Worm (Caenorhabditis elegans): ENCODE data around the gene magi-1.

magi-1 gene

DNA sequence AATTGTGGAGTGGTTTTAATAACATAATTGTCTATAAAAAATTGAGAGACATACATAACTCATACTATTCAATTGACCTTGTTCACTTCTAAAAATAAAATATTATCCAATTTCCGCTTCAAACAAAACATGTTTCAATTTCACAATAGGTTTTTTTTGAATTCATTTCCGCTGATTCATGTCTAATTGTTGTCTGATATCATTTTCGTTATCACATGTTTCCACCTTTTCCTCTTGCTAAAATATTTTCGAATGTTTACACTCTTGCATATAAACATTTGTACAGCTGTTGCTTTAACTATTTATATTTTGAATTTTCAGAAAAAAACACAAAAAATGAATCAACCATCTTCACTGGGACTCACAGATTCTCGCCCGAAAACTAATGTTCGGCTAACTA is 30.5 kb downstream of the magi-1 start, which contains the start of gene gem-4:
gem-4 (plus strand) TSS at position 301 of the 400 bp plus-strand sequence.
- peak; percentile 36; the same call in 1 of the 2 replicates for TF ChIP-seq cebp-1 (GFP tag; IDR thresholded peaks at IDR 0.05)
- peak; percentile 53 for TF ChIP-seq cebp-1 (tag; optimal IDR thresholded peaks at IDR 0.05)
- TF ChIP-seq mcd-1 (GFP tag; IDR thresholded peaks at IDR 0.05): no peak
- no peak for TF ChIP-seq hmg-1.2 (GFP tag; IDR thresholded peaks at IDR 0.05)
- no peak for TF ChIP-seq mes-4 (tag; optimal IDR thresholded peaks at IDR 0.05)

DNA sequence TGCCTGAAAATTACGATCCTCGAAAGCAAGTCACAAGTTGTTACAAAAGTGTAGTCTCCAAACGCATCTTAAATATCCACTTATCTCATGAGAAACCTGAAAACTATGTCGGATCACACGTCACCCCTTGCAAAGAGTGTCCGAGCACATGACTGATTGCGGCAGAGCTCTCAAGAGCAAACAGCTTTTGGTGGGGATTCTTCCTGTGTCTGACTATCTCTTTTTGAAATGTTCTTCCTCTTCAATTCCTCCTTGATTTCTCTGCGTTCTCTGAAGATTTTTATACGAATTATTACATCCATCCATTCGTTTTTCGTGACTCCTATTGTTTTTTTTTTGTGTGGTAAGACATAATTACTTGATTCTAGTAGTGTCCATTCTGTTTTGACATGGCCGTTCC is 34.0 kb downstream of the magi-1 start, which contains the start of gene T12A7.6:
T12A7.6 (plus strand) TSS at position 369 of the 400 bp plus-strand sequence.
- no peak for TF ChIP-seq D2030.7 (GFP tag; IDR thresholded peaks at IDR 0.05)
- TF ChIP-seq cebp-1 (GFP tag; IDR thresholded peaks at IDR 0.05): no peak
- TF ChIP-seq cebp-1 (tag; optimal IDR thresholded peaks at IDR 0.05): peak; percentile 14

DNA sequence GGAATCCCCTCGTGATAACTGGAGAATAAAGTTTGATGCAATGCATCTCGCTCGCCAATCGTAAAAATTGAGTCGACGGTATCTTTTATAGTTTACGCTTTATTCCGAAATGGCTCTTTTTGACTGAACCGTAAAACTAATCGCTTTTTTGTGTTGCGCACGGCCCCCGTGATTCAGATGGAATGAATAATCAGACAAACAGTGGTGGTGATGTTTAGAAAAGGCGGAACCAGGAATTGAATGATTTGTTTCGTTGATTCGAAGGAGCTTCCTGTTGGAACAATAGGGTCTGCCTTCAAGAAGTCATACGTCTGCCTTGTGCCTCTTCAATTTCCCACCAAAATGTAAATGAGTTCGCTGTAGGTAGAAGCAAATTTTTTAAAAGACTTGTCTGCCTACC is 39.5 kb downstream of the magi-1 start, which contains the start of gene scl-18:
scl-18 (minus strand) TSS at position 101 of the 400 bp plus-strand sequence.
- no peak for TF ChIP-seq snpc-1.1 (tag; optimal IDR thresholded peaks at IDR 0.05; ENCODE audit: insufficient read depth)
- no peak for TF ChIP-seq snpc-3.4 (tag; optimal IDR thresholded peaks at IDR 0.05)
- no peak for TF ChIP-seq hrde-1 (tag; optimal IDR thresholded peaks at IDR 0.05; ENCODE audit: borderline replicate concordance)
- no peak for TF ChIP-seq madf-6 (GFP tag; IDR thresholded peaks at IDR 0.05)
- TF ChIP-seq F37B4.10 (GFP tag; IDR thresholded peaks at IDR 0.05): no peak
- no peak for TF ChIP-seq lsy-27 (tag; optimal IDR thresholded peaks at IDR 0.05; ENCODE audit: borderline replicate concordance, insufficient read depth)
- no peak for TF ChIP-seq fkh-3 (tag; optimal IDR thresholded peaks at IDR 0.05)

DNA sequence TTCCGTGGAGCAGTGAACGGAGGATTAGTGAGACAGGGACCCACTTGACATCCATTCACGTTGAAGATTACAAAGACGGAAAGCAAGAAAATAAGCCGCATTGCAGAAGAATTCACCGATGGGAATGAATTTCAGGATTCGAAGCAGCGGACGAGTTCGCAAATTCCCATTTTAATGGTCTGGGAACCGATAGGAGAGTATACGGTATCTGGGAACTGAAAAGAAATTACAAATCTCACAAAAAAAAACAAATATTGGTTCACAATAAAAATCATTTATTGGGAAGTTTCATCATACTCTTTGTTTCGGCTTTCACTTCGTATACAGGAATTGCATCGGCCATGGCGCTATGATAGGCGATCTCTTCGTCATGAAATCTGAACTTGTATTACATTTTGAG is 40.2 kb downstream of the magi-1 start, which contains the start of gene T12A7.10:
T12A7.10 (minus strand) TSS at position 101 of the 400 bp plus-strand sequence.
- TF ChIP-seq ceh-100 (GFP tag; IDR thresholded peaks at IDR 0.05) (no peak), F33H1.4 (GFP tag; IDR thresholded peaks at IDR 0.05) (no peak), sptf-2 (GFP tag; optimal IDR thresholded peaks at IDR 0.05) (no peak), tbx-9 (tag; optimal IDR thresholded peaks at IDR 0.05; ENCODE audit: borderline replicate concordance) (no peak), ztf-28 (GFP tag; IDR thresholded peaks at IDR 0.05) (no peak), F57C9.4 (tag; optimal IDR thresholded peaks at IDR 0.05) (no peak), ccch-3 (GFP tag; optimal IDR thresholded peaks at IDR 0.05) (no peak), nfya-2 (GFP tag; IDR thresholded peaks at IDR 0.05) (no peak), hlh-12 (tag; optimal IDR thresholded peaks at IDR 0.05) (no peak)

DNA sequence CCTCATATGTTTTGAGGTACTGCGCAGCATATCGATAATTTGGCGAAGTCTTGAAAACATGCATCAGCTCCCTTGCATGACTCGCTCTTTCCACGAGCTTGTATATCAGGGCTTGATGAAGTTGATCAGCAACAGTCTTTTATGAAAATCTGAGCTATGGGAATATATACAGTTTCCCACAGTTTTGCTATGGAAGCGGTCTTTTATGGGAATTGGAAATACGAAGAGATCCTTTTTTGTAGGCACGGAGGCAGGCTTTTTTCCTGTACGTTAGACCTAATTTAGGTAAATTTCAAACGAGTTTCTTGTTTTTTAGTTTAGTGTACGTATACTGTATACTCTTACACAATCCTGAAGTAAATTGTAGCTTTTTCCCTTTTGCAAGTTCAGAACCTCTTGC is 41.1 kb downstream of the magi-1 start, which contains the start of gene T12A7.9:
T12A7.9 (minus strand) TSS at position 101 of the 400 bp plus-strand sequence.
- TF ChIP-seq sptf-2 (GFP tag; optimal IDR thresholded peaks at IDR 0.05): no peak
- no peak for TF ChIP-seq pbrm-1 (GFP tag; IDR thresholded peaks at IDR 0.05)
- TF ChIP-seq nfya-1 (tag; optimal IDR thresholded peaks at IDR 0.05; ENCODE audit: borderline replicate concordance, insufficient read depth): no peak
- TF ChIP-seq nfyb-1 (GFP tag; IDR thresholded peaks at IDR 0.05): no peak
- TF ChIP-seq lag-1 (GFP tag; IDR thresholded peaks at IDR 0.05): no peak
- TF ChIP-seq cebp-1 (GFP tag; IDR thresholded peaks at IDR 0.05): no peak
- TF ChIP-seq cebp-1 (tag; optimal IDR thresholded peaks at IDR 0.05): peak; percentile 33
- no peak for TF ChIP-seq let-607 (tag; optimal IDR thresholded peaks at IDR 0.05)
- no peak for TF ChIP-seq mel-28 (tag; optimal IDR thresholded peaks at IDR 0.05; ENCODE audit: borderline replicate concordance)
- 0 out of 2 replicates have a peak, but pooled peaks have one; percentile 22 for TF ChIP-seq Y56A3A.18 (GFP tag; IDR thresholded peaks at IDR 0.05)
